Worm (Caenorhabditis elegans) whole organism, midembryonic: ENCODE measurements around the gene F23F1.6.

Experiments used
- T22C8.4 ChIP-seq: fragments of 200-800 bp; sonication (Bioruptor generic); IDR thresholded peaks from 2 replicates; pipeline ENCODE4 v1.3.6; 2022; ENCODE audit warnings: missing genetic modification characterization, missing compliant biosample characterization
- cog-1 ChIP-seq: sonication (generic microtip); optimal IDR thresholded peaks from 2 replicates; lab custom pipeline; 2016; ENCODE audit warnings: missing genetic modification characterization, missing compliant biosample characterization
- flt-1 ChIP-seq: fragments of 200-800 bp; sonication (Bioruptor generic); IDR thresholded peaks from 2 replicates; pipeline ENCODE4 v1.3.6; 2022; ENCODE audit warnings: missing genetic modification characterization, missing compliant biosample characterization
- klf-2 ChIP-seq: fragments of 200-800 bp; sonication (Bioruptor generic); conservative IDR thresholded peaks from 2 replicates; pipeline ENCODE4 v1.3.6; 2022; ENCODE audit warnings: missing genetic modification reagents, missing genetic modification characterization, missing compliant biosample characterization
- med-1 ChIP-seq: sonication (generic microtip); optimal IDR thresholded peaks from 2 replicates; lab custom pipeline; 2017; ENCODE audit warnings: missing genetic modification characterization, mild to moderate bottlenecking, missing compliant biosample characterization, antibody characterized with exemption, missing genetic modification reagents; ENCODE audit not compliant: insufficient read depth
- ref-1 ChIP-seq: fragments of 200-800 bp; sonication (Bioruptor generic); conservative IDR thresholded peaks from 2 replicates; pipeline ENCODE4 v1.3.6; 2022; ENCODE audit warnings: missing genetic modification reagents, missing genetic modification characterization, missing compliant biosample characterization
- tab-1 ChIP-seq: fragments of 200-800 bp; sonication (Bioruptor generic); IDR thresholded peaks from 2 replicates; pipeline ENCODE4 v1.3.6; 2022; ENCODE audit warnings: missing genetic modification characterization, missing compliant biosample characterization
- ztf-23 ChIP-seq: fragments of 200-800 bp; sonication (Bioruptor generic); IDR thresholded peaks from 2 replicates; pipeline ENCODE4 v1.3.6; 2022; ENCODE audit warnings: missing genetic modification reagents, missing genetic modification characterization, missing compliant biosample characterization
- ztf-29 ChIP-seq: fragments of 200-800 bp; sonication (Bioruptor generic); IDR thresholded peaks from 2 replicates; pipeline ENCODE4 v1.3.6; 2022; ENCODE audit warnings: missing genetic modification reagents, missing genetic modification characterization, missing compliant biosample characterization

DNA sequence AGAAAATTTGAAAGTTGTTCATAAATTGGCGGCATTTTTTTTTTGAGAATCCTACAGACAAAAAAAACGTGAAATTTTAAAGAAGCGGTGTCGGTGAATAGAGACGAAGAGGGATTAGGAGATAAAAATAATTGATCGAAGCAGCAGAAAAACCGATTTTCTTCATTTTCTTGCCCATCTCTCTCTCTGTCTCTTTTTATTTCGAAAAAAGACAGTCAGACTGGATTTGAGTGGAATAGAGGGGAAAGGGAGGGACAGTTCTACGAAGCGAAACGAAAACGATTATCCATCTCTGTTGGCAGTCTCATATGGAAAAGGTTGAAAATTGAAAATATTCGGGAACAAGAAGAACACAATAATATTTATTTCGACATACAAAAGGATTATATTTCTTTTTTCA lies 7.5 kb downstream of the F23F1.6 start:
- TF ChIP-seq ztf-29 (GFP tag; lab: Robert Waterston, UW) (no peak), cog-1 (no peak), ref-1 (GFP tag; lab: Robert Waterston, UW) (no peak), tab-1 (no peak), flt-1 (GFP tag; lab: Robert Waterston, UW) (no peak), med-1 (GFP tag; lab: Kevin White, UChicago) (no peak), klf-2 (no peak), T22C8.4 (no peak), ztf-23 (GFP tag; lab: Robert Waterston, UW) (no peak)
